Worm (Caenorhabditis elegans): ENCODE results near the gene sqd-1.

The sqd-1 gene

ce11 chrIV:6333915-6334314, 9.9 kb downstream of the sqd-1 start, which contains the start of gene blos-2:
Gene blos-2 (plus strand): TSS chrIV:6334215.
- TF ChIP-seq vab-7 (GFP tag; IDR thresholded peaks at IDR 0.05) = no peak
- no peak for TF ChIP-seq sdz-12 (GFP tag; optimal IDR thresholded peaks at IDR 0.05)
- TF ChIP-seq nhr-42 (GFP tag; IDR thresholded peaks at IDR 0.05) = no peak
- no peak for TF ChIP-seq daf-16 (GFP tag; optimal IDR thresholded peaks at IDR 0.05)
- TF ChIP-seq daf-16 (tag; optimal IDR thresholded peaks at IDR 0.05) = no peak
- no peak for TF ChIP-seq ceh-44 (GFP tag; IDR thresholded peaks at IDR 0.05)
- TF ChIP-seq aha-1 (tag) = no peak
- TF ChIP-seq fkh-10 (GFP tag; optimal IDR thresholded peaks at IDR 0.05) = no peak
- TF ChIP-seq F26F4.8 (GFP tag; conservative IDR thresholded peaks at IDR 0.05) = no peak
- TF ChIP-seq ztf-11 (tag; optimal IDR thresholded peaks at IDR 0.05) = no peak
- no peak for TF ChIP-seq Y48G9A.11 (GFP tag; IDR thresholded peaks at IDR 0.05)
- TF ChIP-seq duxl-1 (tag; optimal IDR thresholded peaks at IDR 0.05; ENCODE audit: poor library complexity) = no peak
- TF ChIP-seq Y75B8A.6 (GFP tag; IDR thresholded peaks at IDR 0.05) = no peak
- TF ChIP-seq dmd-8 (GFP tag; IDR thresholded peaks at IDR 0.05) = no peak
- TF ChIP-seq ceh-82 (tag; optimal IDR thresholded peaks at IDR 0.05) = no peak
- no peak for TF ChIP-seq zfp-3 (GFP tag; conservative IDR thresholded peaks at IDR 0.05)
- TF ChIP-seq madf-5 (GFP tag; IDR thresholded peaks at IDR 0.05) = no peak
- TF ChIP-seq lin-13 (GFP tag; optimal IDR thresholded peaks at IDR 0.05) = no peak
- TF ChIP-seq T26A8.4 (GFP tag; IDR thresholded peaks at IDR 0.05) = no peak
- no peak for TF ChIP-seq hmg-1.1 (GFP tag; IDR thresholded peaks at IDR 0.05)

- TF ChIP-seq mdl-1 (tag; optimal IDR thresholded peaks at IDR 0.05) (peak in 1 of 2 experiments; percentile 12), zfp-2 (tag; optimal IDR thresholded peaks at IDR 0.05) (no peak), dpl-1 (GFP tag; optimal IDR thresholded peaks at IDR 0.05) (no peak), R02D3.7 (tag; optimal IDR thresholded peaks at IDR 0.05) (no peak), unc-62 (GFP tag; optimal IDR thresholded peaks at IDR 0.05 in 1 of 2) (peak in 1 of 2 experiments; percentile 43), unc-62 (tag; optimal IDR thresholded peaks at IDR 0.05) (no peak), pha-4 (GFP tag; IDR thresholded peaks at IDR 0.05) (no peak), pha-4 (tag; optimal IDR thresholded peaks at IDR 0.05) (peak; percentile 24)
These were observed 11.9 kb downstream of the sqd-1 start, which contains the start of gene mif-4 for ce11 chrIV:6335908-6336307. Gene mif-4 (minus strand): TSS chrIV:6335994.

- TF ChIP-seq Y105C5A.15 (GFP tag; IDR thresholded peaks at IDR 0.05) = no peak
- no peak for TF ChIP-seq sdz-12 (GFP tag; optimal IDR thresholded peaks at IDR 0.05)
- 0 out of 2 replicates have a peak, but pooled peaks have one; percentile 38 for TF ChIP-seq snpc-1.2 (GFP tag; IDR thresholded peaks at IDR 0.05)
- TF ChIP-seq mxl-3 (GFP tag; optimal IDR thresholded peaks at IDR 0.05) = peak; percentile 99
- TF ChIP-seq pha-4 (GFP tag; IDR thresholded peaks at IDR 0.05) = peak; percentile 77; the same call in 1 of the 2 replicates
- no peak for TF ChIP-seq pha-4 (tag; optimal IDR thresholded peaks at IDR 0.05)
- TF ChIP-seq nhr-48 (tag; optimal IDR thresholded peaks at IDR 0.05) = peak; percentile 99
- TF ChIP-seq nhr-76 (tag; optimal IDR thresholded peaks at IDR 0.05) = no peak
- TF ChIP-seq hlh-30 (tag; optimal IDR thresholded peaks at IDR 0.05; ENCODE audit: insufficient read depth) = peak; percentile 100
- peak; percentile 52; the same call in 1 of the 2 replicates for TF ChIP-seq Y75B8A.6 (GFP tag; IDR thresholded peaks at IDR 0.05)
- TF ChIP-seq duxl-1 (tag; optimal IDR thresholded peaks at IDR 0.05; ENCODE audit: poor library complexity) = peak; percentile 76
- peak; percentile 95 for TF ChIP-seq mdt-29 (GFP tag; IDR thresholded peaks at IDR 0.05)
- peak; percentile 71 for TF ChIP-seq spr-3 (GFP tag; optimal IDR thresholded peaks at IDR 0.05)
- TF ChIP-seq lin-15B (tag; optimal IDR thresholded peaks at IDR 0.05) = no peak
- TF ChIP-seq madf-5 (GFP tag; IDR thresholded peaks at IDR 0.05) = no peak
- peak; percentile 16 for TF ChIP-seq ceh-32 (tag; optimal IDR thresholded peaks at IDR 0.05; ENCODE audit: poor library complexity)
- TF ChIP-seq gei-8 (GFP tag; optimal IDR thresholded peaks at IDR 0.05) = peak; percentile 95
- peak; percentile 89 for TF ChIP-seq nhr-28 (tag; optimal IDR thresholded peaks at IDR 0.05)
- TF ChIP-seq unc-62 (GFP tag; optimal IDR thresholded peaks at IDR 0.05 in 1 of 2) = peak in 1 of 2 experiments; percentile 100
- peak; percentile 56 for TF ChIP-seq unc-62 (tag; optimal IDR thresholded peaks at IDR 0.05)
- no peak for TF ChIP-seq D1046.2 (GFP tag; IDR thresholded peaks at IDR 0.05)
- peak; percentile 99 for TF ChIP-seq dmd-6 (GFP tag; IDR thresholded peaks at IDR 0.05)
- no peak for TF ChIP-seq F44E2.7 (GFP tag; IDR thresholded peaks at IDR 0.05)
- TF ChIP-seq dmd-9 (GFP tag; IDR thresholded peaks at IDR 0.05) = no peak
- no peak; the same call in 1 of the 2 replicates for TF ChIP-seq ZK337.2 (GFP tag; IDR thresholded peaks at IDR 0.05)
- peak; percentile 84 for TF ChIP-seq spr-1 (tag; optimal IDR thresholded peaks at IDR 0.05)
- TF ChIP-seq nhr-77 (tag; optimal IDR thresholded peaks at IDR 0.05) = no peak
- TF ChIP-seq unc-130 (GFP tag; optimal IDR thresholded peaks at IDR 0.05) = no peak
- no peak for TF ChIP-seq daf-8 (GFP tag; IDR thresholded peaks at IDR 0.05)
These were observed 12.8 kb downstream of the sqd-1 start for ce11 chrIV:6336748-6337147.
